Worm (Caenorhabditis elegans) whole organism, L3 larva: Measurements from ENCODE around the gene F49C5.3.

Experiments used
- R02D3.7 ChIP-seq: fragments of 150-350 bp; optimal IDR thresholded peaks from 2 replicates; lab custom pipeline; 2014; ENCODE audit warnings: missing biosample characterization, missing genetic modification characterization
- aly-2 ChIP-seq: fragments of 150-350 bp; optimal IDR thresholded peaks from 2 replicates; lab custom pipeline; 2014; ENCODE audit warnings: missing biosample characterization, missing genetic modification characterization
- ceh-16 ChIP-seq: sonication (generic microtip); optimal IDR thresholded peaks from 2 replicates; lab custom pipeline; 2017; ENCODE audit warnings: missing biosample characterization, missing genetic modification characterization
- ceh-28 ChIP-seq: fragments of 150-350 bp; optimal IDR thresholded peaks from 2 replicates; lab custom pipeline; 2014; ENCODE audit warnings: missing biosample characterization, missing genetic modification reagents, missing genetic modification characterization
- ceh-9 ChIP-seq: sonication (generic microtip); optimal IDR thresholded peaks from 2 replicates; lab custom pipeline; 2018; ENCODE audit warnings: missing biosample characterization, missing genetic modification characterization
- egl-27 ChIP-seq: sonication (generic microtip); optimal IDR thresholded peaks from 4 replicates; lab custom pipeline; 2017; ENCODE audit warnings: missing biosample characterization, missing genetic modification reagents, missing genetic modification characterization
- egl-5 ChIP-seq: fragments of 150-350 bp; optimal IDR thresholded peaks from 2 replicates; lab custom pipeline; 2017; ENCODE audit warnings: missing biosample characterization, missing genetic modification reagents, missing genetic modification characterization, inconsistent platforms
- elt-1 ChIP-seq: fragments of 150-350 bp; optimal IDR thresholded peaks from 2 replicates; lab custom pipeline; 2014; ENCODE audit warnings: missing biosample characterization, missing genetic modification characterization
- elt-2 ChIP-seq: sonication (generic microtip); optimal IDR thresholded peaks from 2 replicates; lab custom pipeline; 2016; ENCODE audit warnings: missing genetic modification reagents, mild to moderate bottlenecking, missing genetic modification characterization, missing compliant biosample characterization
- elt-3 ChIP-seq, 3 experiments: fragments of 150-350 bp in 1 of 3; sonication (generic microtip) in 2 of 3; optimal IDR thresholded peaks; 2 replicates in 2 of 3; 4 replicates in 1 of 3; lab custom pipeline; 2014 to 2017; ENCODE audit warnings: missing biosample characterization in 3 of 3, missing genetic modification characterization in 3 of 3
- eor-1 ChIP-seq, 2 experiments: fragments of 150-350 bp; optimal IDR thresholded peaks; 2 replicates each; lab custom pipeline; 2014 to 2018; ENCODE audit warnings: missing biosample characterization in 2 of 2, missing genetic modification characterization in 2 of 2
- fkh-2 ChIP-seq: fragments of 150-350 bp; optimal IDR thresholded peaks from 2 replicates; lab custom pipeline; 2014; ENCODE audit warnings: missing biosample characterization, missing genetic modification reagents, missing genetic modification characterization
- hmg-11 ChIP-seq: sonication (generic microtip); optimal IDR thresholded peaks from 2 replicates; lab custom pipeline; 2016; ENCODE audit warnings: missing genetic modification characterization, missing compliant biosample characterization
- jun-1 ChIP-seq: fragments of 150-350 bp; optimal IDR thresholded peaks from 2 replicates; lab custom pipeline; 2014; ENCODE audit warnings: missing biosample characterization, missing genetic modification reagents, missing genetic modification characterization
- lin-15B ChIP-seq: fragments of 150-350 bp; optimal IDR thresholded peaks from 2 replicates; lab custom pipeline; 2014; ENCODE audit warnings: missing biosample characterization, missing genetic modification characterization
- lin-39 ChIP-seq: fragments of 150-350 bp; optimal IDR thresholded peaks from 2 replicates; lab custom pipeline; 2018; ENCODE audit warnings: missing biosample characterization, missing genetic modification reagents, missing genetic modification characterization
- lsy-12 ChIP-seq: sonication (generic microtip); optimal IDR thresholded peaks from 2 replicates; lab custom pipeline; 2016; ENCODE audit warnings: mild to moderate bottlenecking, missing genetic modification characterization, missing compliant biosample characterization
- mdl-1 ChIP-seq: fragments of 150-350 bp; optimal IDR thresholded peaks from 2 replicates; lab custom pipeline; 2014; ENCODE audit warnings: missing biosample characterization, missing genetic modification characterization
- mml-1 ChIP-seq: fragments of 150-350 bp; sonication (generic microtip); optimal IDR thresholded peaks from 3 replicates; lab custom pipeline; 2014; ENCODE audit warnings: missing biosample characterization, missing genetic modification characterization
- nfya-1 ChIP-seq: sonication (generic microtip); optimal IDR thresholded peaks from 2 replicates; lab custom pipeline; 2017; ENCODE audit warnings: missing genetic modification characterization, mild to moderate bottlenecking, missing compliant biosample characterization, antibody characterized with exemption, moderate library complexity; ENCODE audit not compliant: insufficient read depth
- nhr-11 ChIP-seq: fragments of 150-350 bp; optimal IDR thresholded peaks from 2 replicates; lab custom pipeline; 2014; ENCODE audit warnings: missing biosample characterization, missing genetic modification characterization
- nhr-12 ChIP-seq: fragments of 150-350 bp; optimal IDR thresholded peaks from 2 replicates; lab custom pipeline; 2014; ENCODE audit warnings: missing biosample characterization, missing genetic modification characterization
- nhr-237 ChIP-seq: fragments of 150-350 bp; optimal IDR thresholded peaks from 2 replicates; lab custom pipeline; 2014; ENCODE audit warnings: missing biosample characterization, missing genetic modification characterization
- nhr-25 ChIP-seq: sonication (generic microtip); optimal IDR thresholded peaks from 2 replicates; lab custom pipeline; 2017; ENCODE audit warnings: missing biosample characterization, missing genetic modification characterization
- nhr-28 ChIP-seq: fragments of 150-350 bp; optimal IDR thresholded peaks from 2 replicates; lab custom pipeline; 2014; ENCODE audit warnings: missing biosample characterization, missing genetic modification characterization
- nhr-43 ChIP-seq: sonication (generic microtip); optimal IDR thresholded peaks from 2 replicates; lab custom pipeline; 2016; ENCODE audit warnings: mild to moderate bottlenecking, missing genetic modification characterization, missing compliant biosample characterization; ENCODE audit not compliant: poor library complexity, severe bottlenecking
- nhr-67 ChIP-seq: fragments of 150-350 bp; optimal IDR thresholded peaks from 2 replicates; lab custom pipeline; 2014; ENCODE audit warnings: missing biosample characterization, missing genetic modification characterization
- pha-4 ChIP-seq: fragments of 150-350 bp; optimal IDR thresholded peaks from 2 replicates; lab custom pipeline; 2014; ENCODE audit warnings: missing biosample characterization, missing genetic modification reagents, missing genetic modification characterization
- pqm-1 ChIP-seq: fragments of 150-350 bp; optimal IDR thresholded peaks from 2 replicates; lab custom pipeline; 2017; ENCODE audit warnings: missing biosample characterization, missing genetic modification characterization, inconsistent platforms
- sea-2 ChIP-seq: fragments of 150-350 bp; sonication (generic microtip); optimal IDR thresholded peaks from 4 replicates; lab custom pipeline; 2014; ENCODE audit warnings: missing biosample characterization, missing genetic modification reagents, missing genetic modification characterization
- unc-39 ChIP-seq: sonication (generic microtip); optimal IDR thresholded peaks from 4 replicates; lab custom pipeline; 2017; ENCODE audit warnings: missing biosample characterization, missing genetic modification characterization
- unc-62 ChIP-seq: fragments of 150-350 bp; sonication (generic microtip); optimal IDR thresholded peaks from 4 replicates; lab custom pipeline; 2014; ENCODE audit warnings: missing biosample characterization, missing genetic modification reagents, missing genetic modification characterization
- zag-1 ChIP-seq: fragments of 150-350 bp; optimal IDR thresholded peaks from 2 replicates; lab custom pipeline; 2014; ENCODE audit warnings: missing biosample characterization, missing genetic modification characterization
- ztf-11 ChIP-seq: fragments of 150-350 bp; optimal IDR thresholded peaks from 2 replicates; lab custom pipeline; 2014; ENCODE audit warnings: missing biosample characterization, missing genetic modification characterization
- ztf-4 ChIP-seq: fragments of 150-350 bp; optimal IDR thresholded peaks from 2 replicates; lab custom pipeline; 2014; ENCODE audit warnings: missing biosample characterization, missing genetic modification characterization

The F49C5.3 gene

ce11 chrII:12549613-12550012 is 13.3 kb downstream of the F49C5.3 start:
- peak; percentile 4 for TF ChIP-seq nhr-43 (tag; lab: Kevin White, UChicago)
- TF ChIP-seq lin-15B: no peak
- peak; percentile 75 for TF ChIP-seq nfya-1 (tag; lab: Kevin White, UChicago)
- TF ChIP-seq elt-3 (tag; optimal IDR thresholded peaks at IDR 0.05; lab: Kevin White, UChicago): peak in 1 of 3 experiments; percentile 20
- TF ChIP-seq nhr-25 (tag; lab: Kevin White, UChicago): peak; percentile 52
- TF ChIP-seq jun-1 (tag; lab: Kevin White, UChicago): no peak
- TF ChIP-seq nhr-28 (tag; lab: Kevin White, UChicago): no peak

ce11 chrII:12550940-12551339 is 14.6 kb downstream of the F49C5.3 start:
- TF ChIP-seq fkh-2 (tag; lab: Kevin White, UChicago) (no peak), ceh-28 (no peak), pqm-1 (tag; lab: Kevin White, UChicago) (no peak), ceh-9 (no peak), nhr-43 (tag; lab: Kevin White, UChicago) (no peak), unc-39 (tag; lab: Kevin White, UChicago) (no peak), pha-4 (tag; lab: Kevin White, UChicago) (no peak), mdl-1 (tag; lab: Kevin White, UChicago) (no peak), egl-27 (tag; lab: Kevin White, UChicago) (no peak), lin-39 (tag; lab: Kevin White, UChicago) (no peak), ztf-4 (tag; lab: Kevin White, UChicago) (no peak), nhr-28 (tag; lab: Kevin White, UChicago) (no peak), ztf-11 (no peak), R02D3.7 (tag; lab: Kevin White, UChicago) (no peak), hmg-11 (tag; lab: Kevin White, UChicago) (no peak), elt-1 (tag; lab: Kevin White, UChicago) (no peak), sea-2 (no peak), nhr-12 (tag; lab: Kevin White, UChicago) (no peak)

ce11 chrII:12555579-12555978 is 19.3 kb downstream of the F49C5.3 start, which contains the start of gene F49C5.11:
Gene F49C5.11, plus strand, starts transcription at chrII:12555879.
- TF ChIP-seq ceh-16 (tag; lab: Kevin White, UChicago) (no peak), R02D3.7 (tag; lab: Kevin White, UChicago) (no peak), sea-2 (no peak), aly-2 (tag; lab: Kevin White, UChicago) (no peak), ceh-9 (no peak), nhr-67 (no peak), jun-1 (tag; lab: Kevin White, UChicago) (no peak), nfya-1 (tag; lab: Kevin White, UChicago) (no peak), eor-1 (tag; optimal IDR thresholded peaks at IDR 0.05; lab: Kevin White, UChicago) (no peak), nhr-237 (no peak), mml-1 (no peak), ceh-28 (no peak), lin-15B (no peak), elt-3 (tag; optimal IDR thresholded peaks at IDR 0.05; lab: Kevin White, UChicago) (no peak)

- TF ChIP-seq nhr-43 (tag; lab: Kevin White, UChicago) (no peak), lsy-12 (no peak), elt-2 (tag; lab: Kevin White, UChicago) (no peak)
Observed at ce11 chrII:12560210-12560609, 23.9 kb downstream of the F49C5.3 start, which contains the start of gene F49C5.12. Gene F49C5.12, minus strand, starts transcription at chrII:12560310.

- TF ChIP-seq unc-62 (GFP tag; lab: Kevin White, UChicago) (no peak), elt-3 (tag; optimal IDR thresholded peaks at IDR 0.05; lab: Kevin White, UChicago) (no peak), ceh-28 (no peak), egl-27 (tag; lab: Kevin White, UChicago) (no peak), nhr-11 (tag; lab: Kevin White, UChicago) (no peak), egl-5 (tag; lab: Kevin White, UChicago) (no peak), zag-1 (tag; lab: Kevin White, UChicago) (no peak), pqm-1 (tag; lab: Kevin White, UChicago) (no peak), ceh-9 (no peak)
Observed at ce11 chrII:12565851-12566250, 29.5 kb downstream of the F49C5.3 start, which contains the start of gene F49C5.7. Gene F49C5.7, plus strand, starts transcription at chrII:12566151.
